Worm (Caenorhabditis elegans) whole organism, late embryonic: Measurements from ENCODE around the gene ver-4.
A peak's percentile ranks its signal among the peaks of the same experiment; 100 is the strongest.

ENCODE experiments used
- C08G9.2 ChIP-seq: sonication (generic microtip); optimal IDR thresholded peaks from 2 replicates; lab custom pipeline; 2016; ENCODE audit warnings: mild to moderate bottlenecking, missing genetic modification characterization, moderate library complexity, missing compliant biosample characterization
- C38D4.7 ChIP-seq: fragments of 200-800 bp; sonication (Bioruptor generic); optimal IDR thresholded peaks from 2 replicates; lab custom pipeline; 2018; ENCODE audit warnings: mild to moderate bottlenecking, missing genetic modification characterization, moderate library complexity, missing compliant biosample characterization
- F13H6.1 ChIP-seq: sonication (generic microtip); optimal IDR thresholded peaks from 2 replicates; lab custom pipeline; 2016; ENCODE audit warnings: missing genetic modification characterization, missing compliant biosample characterization
- K09A11.1 ChIP-seq: sonication (generic microtip); optimal IDR thresholded peaks from 2 replicates; lab custom pipeline; 2017; ENCODE audit warnings: antibody characterized with exemption, mild to moderate bottlenecking, missing genetic modification characterization, missing compliant biosample characterization; ENCODE audit not compliant: insufficient read depth
- Y22D7AL.16 ChIP-seq: sonication (generic microtip); optimal IDR thresholded peaks from 2 replicates; lab custom pipeline; 2016; ENCODE audit warnings: missing genetic modification characterization, missing compliant biosample characterization
- ama-1 ChIP-seq: fragments of 150-350 bp; optimal IDR thresholded peaks from 2 replicates; lab custom pipeline; 2014
- ceh-14 ChIP-seq: sonication (generic microtip); optimal IDR thresholded peaks from 2 replicates; lab custom pipeline; 2016; ENCODE audit warnings: missing genotype, missing genetic modification characterization, missing compliant biosample characterization
- ceh-19 ChIP-seq: fragments of 200-800 bp; sonication (Bioruptor generic); optimal IDR thresholded peaks from 2 replicates; lab custom pipeline; 2018; ENCODE audit warnings: mild to moderate bottlenecking, missing genetic modification characterization, missing compliant biosample characterization
- ceh-2 ChIP-seq: sonication (generic microtip); optimal IDR thresholded peaks from 2 replicates; lab custom pipeline; 2016; ENCODE audit warnings: missing genotype, missing genetic modification characterization, missing compliant biosample characterization
- ceh-24 ChIP-seq: sonication (generic microtip); optimal IDR thresholded peaks from 2 replicates; lab custom pipeline; 2016; ENCODE audit warnings: mild to moderate bottlenecking, missing genetic modification characterization, missing compliant biosample characterization
- ceh-34 ChIP-seq: sonication (generic microtip); optimal IDR thresholded peaks from 2 replicates; lab custom pipeline; 2016; ENCODE audit warnings: mild to moderate bottlenecking, missing genetic modification characterization, missing compliant biosample characterization
- ceh-45 ChIP-seq: fragments of 200-800 bp; sonication (Bioruptor generic); IDR thresholded peaks from 2 replicates; pipeline ENCODE4 v1.3.6; 2022; ENCODE audit warnings: missing genetic modification reagents, missing genetic modification characterization, missing compliant biosample characterization
- ets-4 ChIP-seq: sonication (generic microtip); optimal IDR thresholded peaks from 2 replicates; lab custom pipeline; 2016; ENCODE audit warnings: missing genetic modification characterization, missing compliant biosample characterization
- fax-1 ChIP-seq: sonication (generic microtip); optimal IDR thresholded peaks from 2 replicates; lab custom pipeline; 2016; ENCODE audit warnings: missing genotype, missing genetic modification characterization, missing compliant biosample characterization
- fkh-10 ChIP-seq: fragments of 150-350 bp; optimal IDR thresholded peaks from 2 replicates; lab custom pipeline; 2014; ENCODE audit warnings: missing biosample characterization, missing genetic modification reagents, missing genetic modification characterization
- gmeb-2 ChIP-seq: sonication (generic microtip); optimal IDR thresholded peaks from 2 replicates; lab custom pipeline; 2016; ENCODE audit warnings: missing genetic modification characterization, inconsistent platforms, missing compliant biosample characterization
- hlh-6 ChIP-seq: sonication (generic microtip); optimal IDR thresholded peaks from 2 replicates; lab custom pipeline; 2016; ENCODE audit warnings: missing genotype, missing genetic modification characterization, missing compliant biosample characterization
- hlh-8 ChIP-seq: sonication (generic microtip); optimal IDR thresholded peaks from 2 replicates; lab custom pipeline; 2016; ENCODE audit warnings: missing genotype, missing genetic modification characterization, missing compliant biosample characterization
- lim-6 ChIP-seq: sonication (generic microtip); optimal IDR thresholded peaks from 2 replicates; lab custom pipeline; 2016; ENCODE audit warnings: missing genetic modification characterization, missing compliant biosample characterization
- mec-3 ChIP-seq: sonication (generic microtip); optimal IDR thresholded peaks from 2 replicates; lab custom pipeline; 2016; ENCODE audit warnings: borderline replicate concordance, missing genetic modification characterization, missing compliant biosample characterization
- nhr-11 ChIP-seq: fragments of 150-350 bp; optimal IDR thresholded peaks from 2 replicates; lab custom pipeline; 2014; ENCODE audit warnings: missing biosample characterization, missing genetic modification characterization
- npax-4 ChIP-seq: sonication (generic microtip); optimal IDR thresholded peaks from 2 replicates; lab custom pipeline; 2016; ENCODE audit warnings: missing genetic modification characterization, missing compliant biosample characterization
- pag-3 ChIP-seq: sonication (generic microtip); optimal IDR thresholded peaks from 2 replicates; lab custom pipeline; 2016; ENCODE audit warnings: missing compliant biosample characterization, missing genetic modification characterization, borderline replicate concordance
- pat-9 ChIP-seq: fragments of 200-800 bp; sonication (Bioruptor generic); optimal IDR thresholded peaks from 2 replicates; lab custom pipeline; 2018; ENCODE audit warnings: mild to moderate bottlenecking, missing genetic modification characterization, moderate library complexity, missing compliant biosample characterization
- pax-1 ChIP-seq: fragments of 150-350 bp; optimal IDR thresholded peaks from 2 replicates; lab custom pipeline; 2014; ENCODE audit warnings: missing biosample characterization, missing genetic modification characterization
- pha-2 ChIP-seq: sonication (generic microtip); optimal IDR thresholded peaks from 2 replicates; lab custom pipeline; 2017; ENCODE audit warnings: mild to moderate bottlenecking, missing genetic modification characterization, missing compliant biosample characterization
- pqm-1 ChIP-seq: sonication (generic microtip); optimal IDR thresholded peaks from 2 replicates; lab custom pipeline; 2016; ENCODE audit warnings: missing genetic modification characterization, missing compliant biosample characterization
- pros-1 ChIP-seq: fragments of 150-350 bp; optimal IDR thresholded peaks from 2 replicates; lab custom pipeline; 2014; ENCODE audit warnings: missing biosample characterization, missing genetic modification reagents, missing genetic modification characterization
- rnt-1 ChIP-seq: sonication (generic microtip); optimal IDR thresholded peaks from 2 replicates; lab custom pipeline; 2016; ENCODE audit warnings: missing genetic modification characterization, missing compliant biosample characterization
- tbx-7 ChIP-seq: sonication (generic microtip); optimal IDR thresholded peaks from 2 replicates; lab custom pipeline; 2016; ENCODE audit warnings: missing genotype, missing genetic modification characterization, missing compliant biosample characterization
- unc-42 ChIP-seq: sonication (generic microtip); optimal IDR thresholded peaks from 2 replicates; lab custom pipeline; 2016; ENCODE audit warnings: missing genotype, missing genetic modification characterization, missing compliant biosample characterization
- unc-55 ChIP-seq: sonication (generic microtip); optimal IDR thresholded peaks from 2 replicates; lab custom pipeline; 2017; ENCODE audit warnings: missing biosample characterization, missing genetic modification reagents, missing genetic modification characterization
- zip-5 ChIP-seq: sonication (generic microtip); optimal IDR thresholded peaks from 2 replicates; lab custom pipeline; 2016; ENCODE audit warnings: missing genetic modification characterization, missing compliant biosample characterization
- ztf-16 ChIP-seq: sonication (generic microtip); optimal IDR thresholded peaks from 2 replicates; lab custom pipeline; 2017; ENCODE audit warnings: missing genetic modification characterization, missing compliant biosample characterization

The ver-4 gene

ce11 chrX:11031047-11031695 lies 49.0 kb downstream of the ver-4 start (continued):
- TF ChIP-seq ztf-16 (peak; percentile 64), ceh-14 (tag; lab: Kevin White, UChicago) (peak; percentile 80), unc-55 (peak; percentile 85), pqm-1 (tag; lab: Kevin White, UChicago) (no peak), pag-3 (peak; percentile 58), hlh-6 (peak; percentile 77), fax-1 (tag; lab: Kevin White, UChicago) (no peak), K09A11.1 (tag; lab: Kevin White, UChicago) (peak; percentile 16), gmeb-2 (no peak), ceh-24 (tag; lab: Kevin White, UChicago) (no peak)

DNA sequence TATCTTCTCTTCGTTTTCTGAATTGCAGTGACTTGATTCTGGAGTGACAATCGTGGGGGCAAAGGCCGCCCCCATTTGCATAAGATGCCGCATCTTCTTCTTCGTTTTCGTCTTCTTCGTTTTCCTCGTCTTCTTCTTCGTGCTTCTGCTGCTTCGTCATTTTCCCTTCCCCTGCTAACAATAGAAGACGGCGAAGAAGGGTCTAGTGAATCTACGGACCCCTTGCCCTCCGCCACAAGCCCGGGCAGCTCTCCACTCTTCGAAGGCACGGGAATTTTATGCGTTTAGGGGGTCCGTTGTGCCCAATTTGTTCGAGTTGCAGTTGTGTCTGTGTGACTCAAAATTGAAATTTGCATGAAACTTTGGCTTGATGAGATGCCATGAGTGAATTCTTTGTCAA lies 49.7 kb downstream of the ver-4 start:
- no peak for TF ChIP-seq ceh-2 (tag; lab: Kevin White, UChicago)
- TF ChIP-seq unc-42 (tag; lab: Kevin White, UChicago): peak; percentile 16
- TF ChIP-seq hlh-6: no peak
- TF ChIP-seq pros-1: peak; percentile 61
- no peak for TF ChIP-seq fkh-10 (GFP tag; lab: Kevin White, UChicago)
- no peak for TF ChIP-seq rnt-1 (tag; lab: Kevin White, UChicago)
- peak; percentile 33 for TF ChIP-seq C38D4.7 (GFP tag; lab: Kevin White, UChicago)
- TF ChIP-seq unc-55: no peak
- TF ChIP-seq pax-1: no peak
- TF ChIP-seq gmeb-2: no peak
- TF ChIP-seq ets-4 (tag; lab: Kevin White, UChicago): no peak
- no peak for TF ChIP-seq F13H6.1
- no peak for TF ChIP-seq ceh-34 (tag; lab: Kevin White, UChicago)
- no peak for TF ChIP-seq nhr-11 (tag; lab: Kevin White, UChicago)
- TF ChIP-seq ceh-14 (tag; lab: Kevin White, UChicago): no peak

DNA sequence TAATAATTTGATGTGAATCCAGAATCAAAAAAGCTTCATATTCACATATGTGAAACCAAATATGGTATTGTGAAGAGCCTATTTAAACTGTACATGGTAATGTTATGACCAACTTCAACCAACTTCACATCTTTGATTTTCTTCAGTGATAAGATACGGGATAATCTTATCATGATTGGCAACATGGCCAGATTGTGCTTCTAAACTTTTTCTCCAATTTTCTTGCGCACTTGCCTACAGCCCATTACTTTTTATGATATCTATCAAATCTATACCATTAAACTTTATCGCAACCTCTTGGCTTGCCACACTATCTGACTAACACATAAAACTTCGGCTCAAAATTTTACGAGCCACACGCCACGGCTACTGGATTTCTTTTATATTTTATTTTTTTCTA lies 50.3 kb downstream of the ver-4 start:
- TF ChIP-seq ceh-19 (GFP tag; lab: Kevin White, UChicago) (no peak), ceh-34 (tag; lab: Kevin White, UChicago) (no peak), tbx-7 (tag; lab: Kevin White, UChicago) (no peak), mec-3 (tag; lab: Kevin White, UChicago) (no peak), pha-2 (tag; lab: Kevin White, UChicago) (no peak), pat-9 (tag; lab: Kevin White, UChicago) (no peak), lim-6 (no peak), rnt-1 (tag; lab: Kevin White, UChicago) (no peak), Y22D7AL.16 (tag; lab: Kevin White, UChicago) (no peak), pqm-1 (tag; lab: Kevin White, UChicago) (no peak), ztf-16 (no peak), hlh-8 (tag; lab: Kevin White, UChicago) (no peak), C38D4.7 (GFP tag; lab: Kevin White, UChicago) (no peak), ceh-45 (GFP tag; lab: Robert Waterston, UW) (no peak), npax-4 (no peak), zip-5 (no peak), nhr-11 (tag; lab: Kevin White, UChicago) (no peak), C08G9.2 (tag; lab: Kevin White, UChicago) (no peak), ets-4 (tag; lab: Kevin White, UChicago) (no peak)

- no peak for TF ChIP-seq ama-1 (lab: Kevin White, UChicago)
- peak; percentile 88 for TF ChIP-seq unc-42 (tag; lab: Kevin White, UChicago)
- TF ChIP-seq pag-3: no peak
Measured at ce11 chrX:11033128-11033951, 51.2 kb downstream of the ver-4 start.
